Worm (Caenorhabditis elegans) whole organism, L3 larva: ENCODE measurements around the gene srlf-35.

Experiments used
- ZK546.5 ChIP-seq: sonication (generic microtip); optimal IDR thresholded peaks from 2 replicates; lab custom pipeline; 2017; ENCODE audit warnings: missing biosample characterization, missing genetic modification characterization
- egl-27 ChIP-seq: sonication (generic microtip); optimal IDR thresholded peaks from 4 replicates; lab custom pipeline; 2017; ENCODE audit warnings: missing biosample characterization, missing genetic modification reagents, missing genetic modification characterization
- fos-1 ChIP-seq: fragments of 150-350 bp; optimal IDR thresholded peaks from 2 replicates; lab custom pipeline; 2014; ENCODE audit warnings: missing biosample characterization, missing genetic modification characterization

ce11 chrV:534176-534575 is 30.3 kb downstream of the srlf-35 start, which contains the start of gene nhr-132:
- TF ChIP-seq ZK546.5 (tag; lab: Kevin White, UChicago) (no peak), egl-27 (tag; lab: Kevin White, UChicago) (no peak), fos-1 (tag; lab: Kevin White, UChicago) (no peak)
